Worm (Caenorhabditis elegans) whole organism, early embryonic: ENCODE data around the gene sfxn-2.

ENCODE experiments used
- B0310.2 ChIP-seq: sonication (generic microtip); optimal IDR thresholded peaks from 2 replicates; lab custom pipeline; 2016; ENCODE audit warnings: mild to moderate bottlenecking, missing genetic modification characterization, missing compliant biosample characterization
- F13C5.2 ChIP-seq: sonication (generic microtip); optimal IDR thresholded peaks from 2 replicates; lab custom pipeline; 2017; ENCODE audit warnings: mild to moderate bottlenecking, missing genetic modification characterization, inconsistent platforms, missing compliant biosample characterization
- ceh-13 ChIP-seq: fragments of 200-800 bp; sonication (Bioruptor generic); optimal IDR thresholded peaks from 2 replicates; lab custom pipeline; 2018; ENCODE audit warnings: mild to moderate bottlenecking, missing genetic modification characterization, missing compliant biosample characterization
- ets-7 ChIP-seq: sonication (generic microtip); optimal IDR thresholded peaks from 2 replicates; lab custom pipeline; 2016; ENCODE audit warnings: missing genotype, missing genetic modification characterization, missing compliant biosample characterization
- flt-1 ChIP-seq: fragments of 200-800 bp; sonication (Bioruptor generic); IDR thresholded peaks from 2 replicates; pipeline ENCODE4 v1.3.6; 2022; ENCODE audit warnings: missing genetic modification characterization, missing compliant biosample characterization
- hmbx-1 ChIP-seq: sonication (generic microtip); optimal IDR thresholded peaks from 2 replicates; lab custom pipeline; 2016; ENCODE audit warnings: mild to moderate bottlenecking, missing genetic modification characterization, missing compliant biosample characterization
- hmg-4 ChIP-seq: fragments of 200-800 bp; sonication (Bioruptor generic); optimal IDR thresholded peaks from 2 replicates; lab custom pipeline; 2018; ENCODE audit warnings: mild to moderate bottlenecking, missing genetic modification characterization, missing compliant biosample characterization
- hnd-1 ChIP-seq: sonication (generic microtip); optimal IDR thresholded peaks from 2 replicates; lab custom pipeline; 2016; ENCODE audit warnings: missing genetic modification characterization, missing compliant biosample characterization
- pes-1 ChIP-seq: fragments of 200-800 bp; sonication (Bioruptor generic); IDR thresholded peaks from 2 replicates; pipeline ENCODE4 v1.3.6; 2022; ENCODE audit warnings: missing genetic modification reagents, missing genetic modification characterization, missing compliant biosample characterization
- scrt-1 ChIP-seq: fragments of 200-800 bp; sonication (Bioruptor generic); IDR thresholded peaks from 2 replicates; pipeline ENCODE4 v1.3.6; 2022; ENCODE audit warnings: missing genetic modification characterization, missing compliant biosample characterization
- tbx-11 ChIP-seq: fragments of 200-800 bp; sonication (Bioruptor generic); IDR thresholded peaks from 2 replicates; pipeline ENCODE4 v1.3.6; 2022; ENCODE audit warnings: missing genetic modification characterization, missing compliant biosample characterization
- tbx-37 ChIP-seq: fragments of 200-800 bp; sonication (Bioruptor generic); conservative IDR thresholded peaks from 2 replicates; pipeline ENCODE4 v1.3.6; 2022; ENCODE audit warnings: missing genetic modification reagents, missing genetic modification characterization, missing compliant biosample characterization
- tra-4 ChIP-seq: sonication (generic microtip); optimal IDR thresholded peaks from 2 replicates; lab custom pipeline; 2017; ENCODE audit warnings: missing genetic modification characterization, missing compliant biosample characterization

Gene sfxn-2

ce11 chrX:7915616-7916015 is 42.5 kb downstream of the sfxn-2 start:
- no peak for TF ChIP-seq ets-7
- no peak for TF ChIP-seq B0310.2 (tag; lab: Kevin White, UChicago)

DNA sequence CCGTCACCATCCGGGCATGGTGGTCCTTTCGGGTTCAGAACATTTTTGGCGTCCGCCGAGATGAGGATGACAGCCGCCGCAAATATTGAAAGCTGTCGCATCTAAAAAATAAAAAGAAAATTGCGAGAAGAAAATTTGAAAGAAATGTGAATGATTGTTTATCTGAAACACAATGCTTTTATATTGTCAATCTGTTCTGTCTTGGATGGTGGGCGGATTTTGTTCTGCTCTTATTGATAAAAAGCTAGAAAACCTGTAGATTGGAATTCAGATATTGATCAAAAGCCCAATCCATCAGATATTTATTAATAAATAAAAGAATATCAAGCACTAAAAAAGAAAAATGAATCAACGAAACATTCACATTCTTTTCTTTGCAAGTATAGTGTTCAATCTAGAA is 44.3 kb downstream of the sfxn-2 start, which contains the start of gene C39D10.7:
Gene C39D10.7, minus strand, starts transcription at position 101 of the 400 bp plus-strand sequence.
- TF ChIP-seq tbx-37 (no peak), hmg-4 (no peak)

DNA sequence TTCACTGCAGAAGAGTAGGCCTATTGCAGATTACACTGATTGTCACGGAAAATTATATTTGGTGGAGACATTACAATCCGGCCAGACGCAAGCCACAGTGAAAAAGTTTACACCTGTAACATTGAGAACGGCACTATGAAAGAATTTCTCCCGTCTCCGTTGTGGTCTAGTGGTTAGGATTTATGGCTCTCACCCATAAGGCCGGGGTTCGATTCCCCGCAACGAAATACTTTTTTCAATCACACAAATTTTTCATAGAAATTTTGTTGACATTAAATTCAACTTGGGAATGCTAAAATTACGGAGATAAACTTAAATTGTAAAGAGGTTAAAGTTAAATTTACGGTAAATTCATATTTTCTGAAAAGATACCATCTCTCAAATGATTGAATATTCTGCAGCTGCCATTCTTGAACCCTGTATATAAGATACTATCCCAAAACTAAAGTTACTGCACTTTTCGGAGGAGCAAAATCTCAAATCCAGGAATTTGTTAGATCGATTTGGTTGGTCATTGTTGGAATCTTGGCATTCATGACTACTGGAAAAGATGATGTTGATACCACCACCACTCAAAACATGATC is 51.6 kb downstream of the sfxn-2 start, which contains the start of gene C39D10.1:
Gene C39D10.1, plus strand, starts transcription at position 535 of the 585 bp plus-strand sequence.
- TF ChIP-seq scrt-1 = no peak
- TF ChIP-seq tbx-37 = no peak
- TF ChIP-seq tra-4 (tag; lab: Kevin White, UChicago) = no peak
- no peak for TF ChIP-seq B0310.2 (tag; lab: Kevin White, UChicago)
- no peak for TF ChIP-seq hmg-4
- TF ChIP-seq flt-1 (GFP tag; lab: Robert Waterston, UW) = no peak
- TF ChIP-seq hnd-1 (tag; lab: Kevin White, UChicago) = no peak
- TF ChIP-seq pes-1 (GFP tag; lab: Robert Waterston, UW) = no peak
- TF ChIP-seq ets-7 = no peak
- no peak for TF ChIP-seq tbx-11 (GFP tag; lab: Robert Waterston, UW)
- no peak for TF ChIP-seq F13C5.2
- no peak for TF ChIP-seq hmbx-1 (tag; lab: Kevin White, UChicago)
- TF ChIP-seq ceh-13 (GFP tag; lab: Kevin White, UChicago) = no peak
